Fruit fly (Drosophila melanogaster): ENCODE measurements around the gene daw.

daw gene

dm6 chr2L:2759654-2760053 lies 45.4 kb upstream of the daw start, which contains the start of the genes HemK2, Snapin and Tnpo-SR (continued):
- TF ChIP-seq nerfin-2 (GFP tag; IDR thresholded peaks at IDR 0.05; ENCODE audit: partially characterized antibody), result peak; percentile 79; the same call in 1 of the 2 replicates
- TF ChIP-seq CG12942 (GFP tag; optimal IDR thresholded peaks at IDR 0.05), result peak; percentile 87
- peak; percentile 68 for TF ChIP-seq CG1792 (GFP tag; optimal IDR thresholded peaks at IDR 0.05)
- TF ChIP-seq crol (GFP tag; IDR thresholded peaks at IDR 0.05), result peak; percentile 36; the same call in 1 of the 2 replicates
- TF ChIP-seq zen (tag; optimal IDR thresholded peaks at IDR 0.05), result peak; percentile 97
- TF ChIP-seq CG7271 (tag; optimal IDR thresholded peaks at IDR 0.05), result peak; percentile 73
- peak; percentile 95 for TF ChIP-seq Aef1 (GFP tag; IDR thresholded peaks at IDR 0.05)
- TF ChIP-seq CG15696 (tag; optimal IDR thresholded peaks at IDR 0.05), result peak; percentile 97
- peak; percentile 88 for TF ChIP-seq gsb (GFP tag; IDR thresholded peaks at IDR 0.05)
- peak; percentile 87 for TF ChIP-seq CG10959 (GFP tag; IDR thresholded peaks at IDR 0.05)
- peak; percentile 51 for TF ChIP-seq CG8089 (GFP tag; optimal IDR thresholded peaks at IDR 0.05)
- peak; percentile 60; the same call in 1 of the 3 replicates for TF ChIP-seq z (GFP tag; IDR thresholded peaks at IDR 0.05)
- peak; percentile 76 for TF ChIP-seq fu2 (GFP tag; optimal IDR thresholded peaks at IDR 0.05)
- TF ChIP-seq CG17385 (GFP tag; optimal IDR thresholded peaks at IDR 0.05), result peak; percentile 84
- TF ChIP-seq Oaz (GFP tag; IDR thresholded peaks at IDR 0.05), result peak; percentile 91
- TF ChIP-seq CG16815 (GFP tag; optimal IDR thresholded peaks at IDR 0.05), result peak; percentile 85
- TF ChIP-seq CG13123 (GFP tag; optimal IDR thresholded peaks at IDR 0.05), result peak; percentile 82
- TF ChIP-seq ase (GFP tag; IDR thresholded peaks at IDR 0.05), result peak; percentile 92
- peak; percentile 86 for TF ChIP-seq wor (GFP tag; IDR thresholded peaks at IDR 0.05)
- TF ChIP-seq PHDP (tag; optimal IDR thresholded peaks at IDR 0.05), result peak; percentile 92
- TF ChIP-seq Asciz (GFP tag; optimal IDR thresholded peaks at IDR 0.05), result peak; percentile 72
- peak; percentile 86; the same call in 2 of the 3 replicates for TF ChIP-seq CG3726 (GFP tag; IDR thresholded peaks at IDR 0.05)
- no peak for TF ChIP-seq NC2α (GFP tag; optimal IDR thresholded peaks at IDR 0.05)
- peak; percentile 94 for TF ChIP-seq CG4404 (GFP tag; IDR thresholded peaks at IDR 0.05)
- TF ChIP-seq crc (GFP tag; optimal IDR thresholded peaks at IDR 0.05), result peak; percentile 63
- TF ChIP-seq CG6765 (GFP tag; optimal IDR thresholded peaks at IDR 0.05), result peak; percentile 82
- peak; percentile 78 for TF ChIP-seq Bdp1 (GFP tag; optimal IDR thresholded peaks at IDR 0.05)
- peak; percentile 74 for TF ChIP-seq CG31388 (GFP tag; optimal IDR thresholded peaks at IDR 0.05)
- TF ChIP-seq CG11696 (GFP tag; IDR thresholded peaks at IDR 0.05), result peak; percentile 65
- peak; percentile 26 for TF ChIP-seq Mes4 (GFP tag; optimal IDR thresholded peaks at IDR 0.05)
- TF ChIP-seq C15 (GFP tag; IDR thresholded peaks at IDR 0.05), result peak; percentile 59; the same call in 1 of the 3 replicates
- peak; percentile 82 for TF ChIP-seq kni (GFP tag; optimal IDR thresholded peaks at IDR 0.05)
- peak; percentile 93 for TF ChIP-seq CG9215 (GFP tag; IDR thresholded peaks at IDR 0.05)
- TF ChIP-seq cas (GFP tag; IDR thresholded peaks at IDR 0.05), result peak; percentile 78
- TF ChIP-seq tup (GFP tag; optimal IDR thresholded peaks at IDR 0.05), result peak; percentile 80
- peak; percentile 73 for TF ChIP-seq CG6813 (GFP tag; optimal IDR thresholded peaks at IDR 0.05)
- TF ChIP-seq Lhr (GFP tag; optimal IDR thresholded peaks at IDR 0.05), result peak; percentile 82
- TF ChIP-seq CG17186 (GFP tag; optimal IDR thresholded peaks at IDR 0.05), result peak; percentile 67
- TF ChIP-seq CG10147 (GFP tag; optimal IDR thresholded peaks at IDR 0.05), result peak; percentile 92
- peak; percentile 76 for TF ChIP-seq CG17568 (GFP tag; optimal IDR thresholded peaks at IDR 0.05)
- TF ChIP-seq trh (GFP tag; optimal IDR thresholded peaks at IDR 0.05), result peak; percentile 74
- TF ChIP-seq CG8359 (GFP tag; optimal IDR thresholded peaks at IDR 0.05; ENCODE audit: borderline replicate concordance), result peak; percentile 59
- TF ChIP-seq CG17359 (tag; optimal IDR thresholded peaks at IDR 0.05), result peak; percentile 91
- TF ChIP-seq CG3847 (GFP tag; IDR thresholded peaks at IDR 0.05), result peak; percentile 96
- peak; percentile 91 for TF ChIP-seq sisA (GFP tag; IDR thresholded peaks at IDR 0.05)
- peak; percentile 68 for TF ChIP-seq Nf-YB (GFP tag; optimal IDR thresholded peaks at IDR 0.05)
- peak; percentile 6 for TF ChIP-seq eyg (GFP tag; optimal IDR thresholded peaks at IDR 0.05)
- TF ChIP-seq CG8944 (GFP tag; optimal IDR thresholded peaks at IDR 0.05), result peak; percentile 69
- peak; percentile 90 for TF ChIP-seq CG14667 (GFP tag; IDR thresholded peaks at IDR 0.05)
- TF ChIP-seq cato (GFP tag; optimal IDR thresholded peaks at IDR 0.05; ENCODE audit: borderline replicate concordance), result peak; percentile 61
- TF ChIP-seq CG34422 (GFP tag; IDR thresholded peaks at IDR 0.05), result peak; percentile 96

All from whole organism, embryonic.